Worm (Caenorhabditis elegans): Measurements from ENCODE around the gene M03B6.4.

M03B6.4 gene

DNA sequence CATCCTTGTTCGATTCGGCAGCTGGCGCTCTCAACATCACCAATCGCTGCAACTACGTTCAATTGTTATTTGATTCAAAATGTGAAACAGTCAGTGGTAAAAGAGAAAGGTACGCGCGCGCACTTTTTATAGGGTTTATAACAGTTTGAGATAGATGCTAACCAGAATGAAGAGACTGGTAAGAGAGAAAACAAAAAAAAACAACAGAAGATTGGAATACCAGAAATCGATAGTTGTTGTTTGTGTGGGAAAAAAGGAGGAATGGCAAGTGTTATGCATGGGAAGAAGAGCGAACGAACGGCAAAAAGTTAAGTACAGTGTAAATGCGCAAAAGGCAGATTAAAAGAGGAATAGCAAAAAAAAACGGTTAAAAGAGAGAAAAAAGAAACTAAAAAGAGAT lies 51.2 kb downstream of the M03B6.4 start, which contains the start of gene Y26E6A.3:
Gene Y26E6A.3, minus strand, starts transcription at position 101 of the 400 bp plus-strand sequence.
- TF ChIP-seq lin-13 (GFP tag; optimal IDR thresholded peaks at IDR 0.05) (no peak), zag-1 (tag; optimal IDR thresholded peaks at IDR 0.05) (no peak), nhr-21 (tag; optimal IDR thresholded peaks at IDR 0.05) (no peak), ztf-4 (tag; optimal IDR thresholded peaks at IDR 0.05) (no peak), R02D3.7 (tag; optimal IDR thresholded peaks at IDR 0.05) (no peak), unc-55 (GFP tag; optimal IDR thresholded peaks at IDR 0.05) (no peak), snpc-4 (tag; optimal IDR thresholded peaks at IDR 0.05) (no peak), mdl-1 (tag; optimal IDR thresholded peaks at IDR 0.05) (no peak), fos-1 (tag; optimal IDR thresholded peaks at IDR 0.05) (no peak), nhr-11 (tag; optimal IDR thresholded peaks at IDR 0.05) (no peak), elt-1 (tag; optimal IDR thresholded peaks at IDR 0.05) (no peak), nhr-129 (tag; optimal IDR thresholded peaks at IDR 0.05) (no peak), ZK546.5 (tag; optimal IDR thresholded peaks at IDR 0.05) (no peak), nhr-23 (tag; optimal IDR thresholded peaks at IDR 0.05) (no peak), sem-4 (tag; optimal IDR thresholded peaks at IDR 0.05) (no peak), ceh-16 (tag; optimal IDR thresholded peaks at IDR 0.05) (no peak), nhr-12 (tag; optimal IDR thresholded peaks at IDR 0.05) (no peak), gmeb-1 (tag; optimal IDR thresholded peaks at IDR 0.05) (no peak), F13H6.1 (tag; optimal IDR thresholded peaks at IDR 0.05) (no peak)

All from whole organism, L2 larva.